Worm (Caenorhabditis elegans) whole organism, L2 larva: ENCODE measurements around the gene srx-105.

Experiments
- C34F6.9 ChIP-seq: fragments of 150-350 bp; optimal IDR thresholded peaks from 2 replicates; lab custom pipeline; 2014; ENCODE audit warnings: missing biosample characterization, missing genetic modification characterization
- F13H6.1 ChIP-seq: sonication (generic microtip); optimal IDR thresholded peaks from 2 replicates; lab custom pipeline; 2016; ENCODE audit warnings: missing genetic modification characterization, missing compliant biosample characterization
- R02D3.7 ChIP-seq: fragments of 150-350 bp; optimal IDR thresholded peaks from 2 replicates; lab custom pipeline; 2014; ENCODE audit warnings: missing biosample characterization, missing genetic modification characterization
- Y55F3AM.14 ChIP-seq: fragments of 200-800 bp; sonication (Bioruptor generic); optimal IDR thresholded peaks from 2 replicates; lab custom pipeline; 2018; ENCODE audit warnings: mild to moderate bottlenecking, missing genetic modification characterization, missing compliant biosample characterization
- ZK546.5 ChIP-seq: sonication (generic microtip); optimal IDR thresholded peaks from 2 replicates; lab custom pipeline; 2017; ENCODE audit warnings: missing biosample characterization, missing genetic modification characterization
- ama-1 ChIP-seq: fragments of 150-350 bp; optimal IDR thresholded peaks from 2 replicates; lab custom pipeline; 2018; ENCODE audit warnings: inconsistent platforms
- blmp-1 ChIP-seq: sonication (generic microtip); optimal IDR thresholded peaks from 2 replicates; lab custom pipeline; 2017; ENCODE audit warnings: missing genetic modification characterization, mild to moderate bottlenecking, missing compliant biosample characterization, antibody characterized with exemption, moderate library complexity; ENCODE audit not compliant: insufficient read depth
- ceh-82 ChIP-seq: fragments of 150-350 bp; optimal IDR thresholded peaks from 2 replicates; lab custom pipeline; 2014; ENCODE audit warnings: missing biosample characterization, missing genetic modification characterization
- crh-2 ChIP-seq: sonication (generic microtip); optimal IDR thresholded peaks from 2 replicates; lab custom pipeline; 2017; ENCODE audit warnings: missing biosample characterization, missing genetic modification characterization
- dmd-4 ChIP-seq: sonication (generic microtip); optimal IDR thresholded peaks from 2 replicates; lab custom pipeline; 2017; ENCODE audit warnings: missing biosample characterization, missing genetic modification characterization
- egl-27 ChIP-seq: sonication (generic microtip); optimal IDR thresholded peaks from 3 replicates; lab custom pipeline; 2017; ENCODE audit warnings: missing biosample characterization, missing genetic modification reagents, missing genetic modification characterization
- elt-1 ChIP-seq: fragments of 150-350 bp; optimal IDR thresholded peaks from 2 replicates; lab custom pipeline; 2014; ENCODE audit warnings: missing biosample characterization, missing genetic modification characterization
- elt-3 ChIP-seq: sonication (generic microtip); optimal IDR thresholded peaks from 2 replicates; lab custom pipeline; 2017; ENCODE audit warnings: missing biosample characterization, missing genetic modification characterization
- fos-1 ChIP-seq: fragments of 150-350 bp; optimal IDR thresholded peaks from 2 replicates; lab custom pipeline; 2014; ENCODE audit warnings: missing biosample characterization, missing genetic modification characterization
- gmeb-1 ChIP-seq: fragments of 150-350 bp; optimal IDR thresholded peaks from 2 replicates; lab custom pipeline; 2014; ENCODE audit warnings: missing biosample characterization, missing genetic modification characterization
- lin-11 ChIP-seq: fragments of 150-350 bp; sonication (generic microtip); optimal IDR thresholded peaks from 2 replicates; lab custom pipeline; 2014; ENCODE audit warnings: missing biosample characterization, missing genetic modification characterization, inconsistent platforms, mixed read lengths
- lin-39 ChIP-seq: fragments of 150-350 bp; optimal IDR thresholded peaks from 2 replicates; lab custom pipeline; 2014; ENCODE audit warnings: missing biosample characterization, missing genetic modification reagents, missing genetic modification characterization
- lsy-2 ChIP-seq, 2 experiments: fragments of 150-350 bp in 1 of 2; sonication (generic microtip) in 1 of 2; optimal IDR thresholded peaks; 2 replicates each; lab custom pipeline; 2014 to 2017; ENCODE audit warnings: missing biosample characterization in 2 of 2, missing genetic modification characterization in 2 of 2
- mab-5 ChIP-seq: fragments of 150-350 bp; optimal IDR thresholded peaks from 2 replicates; lab custom pipeline; 2014; ENCODE audit warnings: missing biosample characterization, missing genetic modification characterization
- mbf-1 ChIP-seq: sonication (generic microtip); optimal IDR thresholded peaks from 2 replicates; lab custom pipeline; 2017; ENCODE audit warnings: missing biosample characterization, missing genetic modification characterization
- mdl-1 ChIP-seq, 2 experiments: fragments of 150-350 bp in 1 of 2; sonication (generic microtip) in 1 of 2; optimal IDR thresholded peaks; 2 replicates each; lab custom pipeline; 2017; ENCODE audit warnings: missing biosample characterization in 2 of 2, missing genetic modification characterization in 2 of 2
- nhr-10 ChIP-seq: sonication (generic microtip); optimal IDR thresholded peaks from 2 replicates; lab custom pipeline; 2017; ENCODE audit warnings: missing biosample characterization, missing genetic modification characterization
- nhr-11 ChIP-seq: fragments of 150-350 bp; optimal IDR thresholded peaks from 2 replicates; lab custom pipeline; 2014; ENCODE audit warnings: missing biosample characterization, missing genetic modification characterization
- nhr-12 ChIP-seq: fragments of 150-350 bp; optimal IDR thresholded peaks from 2 replicates; lab custom pipeline; 2014; ENCODE audit warnings: missing biosample characterization, missing genetic modification characterization
- nhr-129 ChIP-seq: fragments of 150-350 bp; optimal IDR thresholded peaks from 2 replicates; lab custom pipeline; 2014; ENCODE audit warnings: missing biosample characterization, missing genetic modification characterization
- nhr-23 ChIP-seq: fragments of 150-350 bp; optimal IDR thresholded peaks from 2 replicates; lab custom pipeline; 2014; ENCODE audit warnings: missing biosample characterization, missing genetic modification reagents, missing genetic modification characterization
- nhr-25 ChIP-seq: fragments of 150-350 bp; sonication (generic microtip); optimal IDR thresholded peaks from 3 replicates; lab custom pipeline; 2014; ENCODE audit warnings: missing biosample characterization, missing genetic modification characterization
- nhr-6 ChIP-seq: fragments of 150-350 bp; optimal IDR thresholded peaks from 2 replicates; lab custom pipeline; 2014; ENCODE audit warnings: missing biosample characterization, missing genetic modification characterization
- sem-4 ChIP-seq: fragments of 150-350 bp; optimal IDR thresholded peaks from 2 replicates; lab custom pipeline; 2014; ENCODE audit warnings: missing biosample characterization, missing genetic modification reagents, missing genetic modification characterization
- skn-1 ChIP-seq: sonication (generic microtip); optimal IDR thresholded peaks from 2 replicates; lab custom pipeline; 2017; ENCODE audit warnings: missing biosample characterization, missing genetic modification characterization
- sma-3 ChIP-seq: sonication (generic microtip); optimal IDR thresholded peaks from 2 replicates; lab custom pipeline; 2016; ENCODE audit warnings: missing genetic modification reagents, missing genetic modification characterization, missing compliant biosample characterization
- snpc-4 ChIP-seq: fragments of 150-350 bp; optimal IDR thresholded peaks from 2 replicates; lab custom pipeline; 2014; ENCODE audit warnings: missing biosample characterization, missing genetic modification characterization
- unc-39 ChIP-seq: fragments of 150-350 bp; optimal IDR thresholded peaks from 2 replicates; lab custom pipeline; 2014; ENCODE audit warnings: missing biosample characterization, missing genetic modification characterization
- unc-55 ChIP-seq: fragments of 150-350 bp; sonication (generic microtip); optimal IDR thresholded peaks from 3 replicates; lab custom pipeline; 2014; ENCODE audit warnings: missing biosample characterization, missing genetic modification reagents, missing genetic modification characterization
- unc-62 ChIP-seq: fragments of 150-350 bp; optimal IDR thresholded peaks from 2 replicates; lab custom pipeline; 2014; ENCODE audit warnings: missing biosample characterization, missing genetic modification reagents, missing genetic modification characterization
- ztf-1 ChIP-seq: fragments of 200-800 bp; sonication (Bioruptor generic); conservative IDR thresholded peaks from 2 replicates; pipeline ENCODE4 v1.3.6; 2022; ENCODE audit warnings: missing genetic modification characterization, missing compliant biosample characterization
- ztf-11 ChIP-seq: sonication (generic microtip); optimal IDR thresholded peaks from 2 replicates; lab custom pipeline; 2017; ENCODE audit warnings: missing biosample characterization, missing genetic modification characterization
- ztf-4 ChIP-seq: fragments of 150-350 bp; optimal IDR thresholded peaks from 2 replicates; lab custom pipeline; 2014; ENCODE audit warnings: missing biosample characterization, missing genetic modification characterization

srx-105 gene

ce11 chrII:3716961-3717360 lies 15.8 kb upstream of the srx-105 start, which contains the start of gene fbxc-52:
fbxc-52 (plus strand) TSS chrII:3717261.
- no peak for TF ChIP-seq ceh-82 (tag; lab: Kevin White, UChicago)
- no peak for TF ChIP-seq ztf-11 (tag; lab: Kevin White, UChicago)
- TF ChIP-seq Y55F3AM.14 (GFP tag; lab: Kevin White, UChicago) = no peak
- TF ChIP-seq unc-39 = no peak
- no peak for TF ChIP-seq fos-1
- TF ChIP-seq lsy-2 (tag; optimal IDR thresholded peaks at IDR 0.05; lab: Kevin White, UChicago) = no peak
- TF ChIP-seq F13H6.1 (tag; lab: Kevin White, UChicago) = no peak
- no peak for TF ChIP-seq ztf-1 (GFP tag; lab: Robert Waterston, UW)
- TF ChIP-seq nhr-11 = no peak
- no peak for TF ChIP-seq elt-1 (tag; lab: Kevin White, UChicago)
- no peak for TF ChIP-seq ztf-4
- TF ChIP-seq nhr-12 (tag; lab: Kevin White, UChicago) = no peak
- no peak for TF ChIP-seq lin-11
- no peak for TF ChIP-seq skn-1 (tag; lab: Kevin White, UChicago)
- TF ChIP-seq sma-3 (GFP tag; lab: Kevin White, UChicago) = no peak
- no peak for TF ChIP-seq lin-39 (tag; lab: Kevin White, UChicago)
- no peak for TF ChIP-seq R02D3.7
- no peak for TF ChIP-seq unc-55

- no peak for TF ChIP-seq C34F6.9
- no peak for TF ChIP-seq Y55F3AM.14 (GFP tag; lab: Kevin White, UChicago)
- TF ChIP-seq nhr-23 = no peak
- no peak for TF ChIP-seq sem-4 (tag; lab: Kevin White, UChicago)
- no peak for TF ChIP-seq mbf-1 (tag; lab: Kevin White, UChicago)
- no peak for TF ChIP-seq gmeb-1 (tag; lab: Kevin White, UChicago)
- no peak for TF ChIP-seq nhr-11
- TF ChIP-seq ztf-11 (tag; lab: Kevin White, UChicago) = no peak
- TF ChIP-seq snpc-4 (tag; lab: Kevin White, UChicago) = no peak
- no peak for TF ChIP-seq mab-5 (tag; lab: Kevin White, UChicago)
- TF ChIP-seq ama-1 = no peak
- no peak for TF ChIP-seq nhr-129 (tag; lab: Kevin White, UChicago)
- no peak for TF ChIP-seq nhr-6 (tag; lab: Kevin White, UChicago)
- no peak for TF ChIP-seq nhr-25 (tag; lab: Kevin White, UChicago)
- TF ChIP-seq crh-2 (tag; lab: Kevin White, UChicago) = no peak
Measured at ce11 chrII:3716455-3716854, 15.2 kb upstream of the srx-105 start, which contains the start of gene srh-99. srh-99 (minus strand) TSS chrII:3716555.

- no peak for TF ChIP-seq gmeb-1 (tag; lab: Kevin White, UChicago)
- no peak for TF ChIP-seq nhr-6 (tag; lab: Kevin White, UChicago)
- no peak for TF ChIP-seq ZK546.5 (tag; lab: Kevin White, UChicago)
- no peak for TF ChIP-seq nhr-10 (tag; lab: Kevin White, UChicago)
- TF ChIP-seq dmd-4 (tag; lab: Kevin White, UChicago) = no peak
- no peak for TF ChIP-seq unc-62
- no peak for TF ChIP-seq crh-2 (tag; lab: Kevin White, UChicago)
- TF ChIP-seq nhr-25 (tag; lab: Kevin White, UChicago) = no peak
- TF ChIP-seq ztf-11 (tag; lab: Kevin White, UChicago) = no peak
- TF ChIP-seq sma-3 (GFP tag; lab: Kevin White, UChicago) = no peak
- no peak for TF ChIP-seq egl-27 (tag; lab: Kevin White, UChicago)
- no peak for TF ChIP-seq ceh-82 (tag; lab: Kevin White, UChicago)
Measured at ce11 chrII:3714595-3714994, 13.4 kb upstream of the srx-105 start, which contains the start of gene srh-100. srh-100 (minus strand) TSS chrII:3714695.

ce11 chrII:3711047-3711446 lies 9.8 kb upstream of the srx-105 start, which contains the start of gene fbxc-53:
fbxc-53 (plus strand) TSS chrII:3711291.
- no peak for TF ChIP-seq blmp-1
- TF ChIP-seq unc-55 = no peak
- no peak for TF ChIP-seq mdl-1 (tag; optimal IDR thresholded peaks at IDR 0.05; lab: Kevin White, UChicago)
- no peak for TF ChIP-seq lsy-2 (tag; optimal IDR thresholded peaks at IDR 0.05; lab: Kevin White, UChicago)
- TF ChIP-seq fos-1 = no peak
- TF ChIP-seq egl-27 (tag; lab: Kevin White, UChicago) = no peak
- no peak for TF ChIP-seq R02D3.7
- no peak for TF ChIP-seq skn-1 (tag; lab: Kevin White, UChicago)
- TF ChIP-seq elt-3 (tag; lab: Kevin White, UChicago) = no peak
- no peak for TF ChIP-seq nhr-129 (tag; lab: Kevin White, UChicago)
